Worm (Caenorhabditis elegans) whole organism, L4/young adult: Measurements from ENCODE around the gene mlp-1.

Experiments
- dao-5 ChIP-seq: sonication (generic microtip); optimal IDR thresholded peaks from 2 replicates; lab custom pipeline; 2016; ENCODE audit warnings: missing genotype, missing genetic modification characterization, moderate library complexity, missing compliant biosample characterization
- him-1 ChIP-seq: sonication (generic microtip); optimal IDR thresholded peaks from 2 replicates; lab custom pipeline; 2016; ENCODE audit warnings: missing genotype, missing genetic modification reagents, missing genetic modification characterization, missing compliant biosample characterization

- TF ChIP-seq dao-5 (tag; lab: Kevin White, UChicago) (no peak), him-1 (tag; lab: Kevin White, UChicago) (no peak)
These were observed 15.8 kb downstream of the mlp-1 start for ce11 chrIII:5959049-5959448.
